Worm (Caenorhabditis elegans) whole organism, L3 larva: ENCODE measurements around the gene fbxa-151.

ENCODE experiments used
- R02D3.7 ChIP-seq: fragments of 150-350 bp; optimal IDR thresholded peaks from 2 replicates; lab custom pipeline; 2014; ENCODE audit warnings: missing biosample characterization, missing genetic modification characterization
- ZK546.5 ChIP-seq: sonication (generic microtip); optimal IDR thresholded peaks from 2 replicates; lab custom pipeline; 2017; ENCODE audit warnings: missing biosample characterization, missing genetic modification characterization
- aly-2 ChIP-seq: fragments of 150-350 bp; optimal IDR thresholded peaks from 2 replicates; lab custom pipeline; 2014; ENCODE audit warnings: missing biosample characterization, missing genetic modification characterization
- ceh-16 ChIP-seq: sonication (generic microtip); optimal IDR thresholded peaks from 2 replicates; lab custom pipeline; 2017; ENCODE audit warnings: missing biosample characterization, missing genetic modification characterization
- ceh-28 ChIP-seq: fragments of 150-350 bp; optimal IDR thresholded peaks from 2 replicates; lab custom pipeline; 2014; ENCODE audit warnings: missing biosample characterization, missing genetic modification reagents, missing genetic modification characterization
- ceh-82 ChIP-seq: fragments of 150-350 bp; optimal IDR thresholded peaks from 2 replicates; lab custom pipeline; 2014; ENCODE audit warnings: missing biosample characterization, missing genetic modification characterization
- elt-2 ChIP-seq: sonication (generic microtip); optimal IDR thresholded peaks from 2 replicates; lab custom pipeline; 2016; ENCODE audit warnings: missing genetic modification reagents, mild to moderate bottlenecking, missing genetic modification characterization, missing compliant biosample characterization
- elt-3 ChIP-seq, 3 experiments: fragments of 150-350 bp in 1 of 3; sonication (generic microtip) in 2 of 3; optimal IDR thresholded peaks; 2 replicates in 2 of 3; 4 replicates in 1 of 3; lab custom pipeline; 2014 to 2017; ENCODE audit warnings: missing biosample characterization in 3 of 3, missing genetic modification characterization in 3 of 3
- eor-1 ChIP-seq, 2 experiments: fragments of 150-350 bp; optimal IDR thresholded peaks; 2 replicates each; lab custom pipeline; 2014 to 2018; ENCODE audit warnings: missing biosample characterization in 2 of 2, missing genetic modification characterization in 2 of 2
- fkh-10 ChIP-seq: sonication (generic microtip); optimal IDR thresholded peaks from 2 replicates; lab custom pipeline; 2017; ENCODE audit warnings: missing biosample characterization, missing genetic modification reagents, missing genetic modification characterization
- fos-1 ChIP-seq: fragments of 150-350 bp; optimal IDR thresholded peaks from 2 replicates; lab custom pipeline; 2014; ENCODE audit warnings: missing biosample characterization, missing genetic modification characterization
- hmg-11 ChIP-seq: sonication (generic microtip); optimal IDR thresholded peaks from 2 replicates; lab custom pipeline; 2016; ENCODE audit warnings: missing genetic modification characterization, missing compliant biosample characterization
- lin-39 ChIP-seq: fragments of 150-350 bp; optimal IDR thresholded peaks from 2 replicates; lab custom pipeline; 2018; ENCODE audit warnings: missing biosample characterization, missing genetic modification reagents, missing genetic modification characterization
- lsy-12 ChIP-seq: sonication (generic microtip); optimal IDR thresholded peaks from 2 replicates; lab custom pipeline; 2016; ENCODE audit warnings: mild to moderate bottlenecking, missing genetic modification characterization, missing compliant biosample characterization
- mdl-1 ChIP-seq: fragments of 150-350 bp; optimal IDR thresholded peaks from 2 replicates; lab custom pipeline; 2014; ENCODE audit warnings: missing biosample characterization, missing genetic modification characterization
- nhr-11 ChIP-seq: fragments of 150-350 bp; optimal IDR thresholded peaks from 2 replicates; lab custom pipeline; 2014; ENCODE audit warnings: missing biosample characterization, missing genetic modification characterization
- nhr-12 ChIP-seq: fragments of 150-350 bp; optimal IDR thresholded peaks from 2 replicates; lab custom pipeline; 2014; ENCODE audit warnings: missing biosample characterization, missing genetic modification characterization
- nhr-237 ChIP-seq: fragments of 150-350 bp; optimal IDR thresholded peaks from 2 replicates; lab custom pipeline; 2014; ENCODE audit warnings: missing biosample characterization, missing genetic modification characterization
- nhr-25 ChIP-seq: sonication (generic microtip); optimal IDR thresholded peaks from 2 replicates; lab custom pipeline; 2017; ENCODE audit warnings: missing biosample characterization, missing genetic modification characterization
- nhr-28 ChIP-seq: fragments of 150-350 bp; optimal IDR thresholded peaks from 2 replicates; lab custom pipeline; 2014; ENCODE audit warnings: missing biosample characterization, missing genetic modification characterization
- nhr-43 ChIP-seq: sonication (generic microtip); optimal IDR thresholded peaks from 2 replicates; lab custom pipeline; 2016; ENCODE audit warnings: mild to moderate bottlenecking, missing genetic modification characterization, missing compliant biosample characterization; ENCODE audit not compliant: poor library complexity, severe bottlenecking
- nhr-76 ChIP-seq: fragments of 150-350 bp; sonication (generic microtip); optimal IDR thresholded peaks from 5 replicates; lab custom pipeline; 2014; ENCODE audit warnings: missing biosample characterization, missing genetic modification characterization
- nhr-77 ChIP-seq: fragments of 150-350 bp; optimal IDR thresholded peaks from 2 replicates; lab custom pipeline; 2014; ENCODE audit warnings: missing biosample characterization, missing genetic modification characterization
- pha-4 ChIP-seq: fragments of 150-350 bp; optimal IDR thresholded peaks from 2 replicates; lab custom pipeline; 2014; ENCODE audit warnings: missing biosample characterization, missing genetic modification reagents, missing genetic modification characterization
- pqm-1 ChIP-seq: fragments of 150-350 bp; optimal IDR thresholded peaks from 2 replicates; lab custom pipeline; 2017; ENCODE audit warnings: missing biosample characterization, missing genetic modification characterization, inconsistent platforms
- snpc-4 ChIP-seq: fragments of 150-350 bp; optimal IDR thresholded peaks from 2 replicates; lab custom pipeline; 2014; ENCODE audit warnings: missing biosample characterization, missing genetic modification characterization
- tbx-2 ChIP-seq: sonication (generic microtip); optimal IDR thresholded peaks from 2 replicates; lab custom pipeline; 2016; ENCODE audit warnings: mild to moderate bottlenecking, missing genetic modification characterization, missing compliant biosample characterization
- unc-39 ChIP-seq: sonication (generic microtip); optimal IDR thresholded peaks from 4 replicates; lab custom pipeline; 2017; ENCODE audit warnings: missing biosample characterization, missing genetic modification characterization
- unc-62 ChIP-seq: fragments of 150-350 bp; sonication (generic microtip); optimal IDR thresholded peaks from 4 replicates; lab custom pipeline; 2014; ENCODE audit warnings: missing biosample characterization, missing genetic modification reagents, missing genetic modification characterization
- zag-1 ChIP-seq: fragments of 150-350 bp; optimal IDR thresholded peaks from 2 replicates; lab custom pipeline; 2014; ENCODE audit warnings: missing biosample characterization, missing genetic modification characterization
- ztf-11 ChIP-seq: fragments of 150-350 bp; optimal IDR thresholded peaks from 2 replicates; lab custom pipeline; 2014; ENCODE audit warnings: missing biosample characterization, missing genetic modification characterization
- ztf-4 ChIP-seq: fragments of 150-350 bp; optimal IDR thresholded peaks from 2 replicates; lab custom pipeline; 2014; ENCODE audit warnings: missing biosample characterization, missing genetic modification characterization

fbxa-151 gene

ce11 chrIII:1308209-1308608 lies 41.5 kb upstream of the fbxa-151 start, which contains the start of gene fbxa-79:
Gene fbxa-79 (minus strand): TSS chrIII:1308294.
- TF ChIP-seq snpc-4 (tag; lab: Kevin White, UChicago), result no peak
- TF ChIP-seq unc-62 (GFP tag; lab: Kevin White, UChicago), result no peak
- no peak for TF ChIP-seq lin-39 (tag; lab: Kevin White, UChicago)
- TF ChIP-seq pqm-1 (tag; lab: Kevin White, UChicago), result peak; percentile 67
- TF ChIP-seq ceh-16 (tag; lab: Kevin White, UChicago), result no peak
- peak; percentile 67 for TF ChIP-seq elt-2 (tag; lab: Kevin White, UChicago)
- TF ChIP-seq pha-4, result peak; percentile 77

ce11 chrIII:1307333-1307732 lies 40.6 kb upstream of the fbxa-151 start:
- TF ChIP-seq ztf-11 (no peak), nhr-76 (tag; lab: Kevin White, UChicago) (no peak)
- TF ChIP-seq, all 47 proteins: peak for 0

- TF ChIP-seq lsy-12 (tag; lab: Kevin White, UChicago) (no peak), fkh-10 (GFP tag; lab: Kevin White, UChicago) (no peak), unc-39 (tag; lab: Kevin White, UChicago) (no peak), nhr-77 (no peak), zag-1 (no peak), lin-39 (tag; lab: Kevin White, UChicago) (no peak), pqm-1 (tag; lab: Kevin White, UChicago) (no peak), ceh-16 (tag; lab: Kevin White, UChicago) (no peak), elt-2 (tag; lab: Kevin White, UChicago) (no peak), elt-3 (tag; optimal IDR thresholded peaks at IDR 0.05; lab: Kevin White, UChicago) (no peak)
Observed at ce11 chrIII:1303414-1303813, 36.7 kb upstream of the fbxa-151 start, which contains the start of gene fbxa-75. Gene fbxa-75 (plus strand): TSS chrIII:1303714.

- TF ChIP-seq ztf-4 (tag; lab: Kevin White, UChicago), result no peak
- no peak for TF ChIP-seq nhr-12 (tag; lab: Kevin White, UChicago)
- no peak for TF ChIP-seq mdl-1 (tag; lab: Kevin White, UChicago)
- TF ChIP-seq nhr-28 (tag; lab: Kevin White, UChicago), result no peak
- no peak for TF ChIP-seq tbx-2 (tag; lab: Kevin White, UChicago)
- TF ChIP-seq hmg-11 (tag; lab: Kevin White, UChicago), result no peak
- no peak for TF ChIP-seq nhr-237
- no peak for TF ChIP-seq nhr-76 (tag; lab: Kevin White, UChicago)
- no peak for TF ChIP-seq ceh-82 (tag; lab: Kevin White, UChicago)
- no peak for TF ChIP-seq nhr-43
- no peak for TF ChIP-seq aly-2 (tag; lab: Kevin White, UChicago)
- TF ChIP-seq fos-1 (tag; lab: Kevin White, UChicago), result no peak
- TF ChIP-seq ceh-16 (tag; lab: Kevin White, UChicago), result no peak
- no peak for TF ChIP-seq ZK546.5 (tag; lab: Kevin White, UChicago)
- TF ChIP-seq snpc-4 (tag; lab: Kevin White, UChicago), result no peak
- no peak for TF ChIP-seq eor-1 (tag; optimal IDR thresholded peaks at IDR 0.05; lab: Kevin White, UChicago)
- no peak for TF ChIP-seq nhr-25 (tag; lab: Kevin White, UChicago)
- TF ChIP-seq pha-4, result no peak
- TF ChIP-seq, all 47 proteins: peak for 0
Observed at ce11 chrIII:1297604-1298003, 30.9 kb upstream of the fbxa-151 start, which contains the start of gene fbxa-28. Gene fbxa-28 (plus strand): TSS chrIII:1297904.

- no peak for TF ChIP-seq tbx-2 (tag; lab: Kevin White, UChicago)
- peak; percentile 86 for TF ChIP-seq pqm-1 (tag; lab: Kevin White, UChicago)
- TF ChIP-seq ceh-28 (tag; lab: Kevin White, UChicago), result no peak
- TF ChIP-seq elt-2 (tag; lab: Kevin White, UChicago), result peak; percentile 63
- no peak for TF ChIP-seq nhr-11 (tag; lab: Kevin White, UChicago)
- no peak for TF ChIP-seq lsy-12 (tag; lab: Kevin White, UChicago)
- no peak for TF ChIP-seq R02D3.7 (tag; lab: Kevin White, UChicago)
- no peak for TF ChIP-seq aly-2 (tag; lab: Kevin White, UChicago)
Observed at ce11 chrIII:1295149-1295716, 28.5 kb upstream of the fbxa-151 start, which contains the start of gene fbxa-35. Gene fbxa-35 (plus strand): TSS chrIII:1295666.
